Worm (Caenorhabditis elegans): Measurements from ENCODE around the gene npp-24.
A peak's percentile ranks its signal among the peaks of the same experiment; 100 is the strongest.

ce11 chrII:5544145-5544515 lies 38.5 kb downstream of the npp-24 start:
- TF ChIP-seq nhr-11 (tag; optimal IDR thresholded peaks at IDR 0.05) (no peak), nhr-77 (tag; optimal IDR thresholded peaks at IDR 0.05) (peak; percentile 6), elt-1 (tag; optimal IDR thresholded peaks at IDR 0.05) (no peak), aly-2 (tag; optimal IDR thresholded peaks at IDR 0.05) (no peak)
